Worm (Caenorhabditis elegans): ENCODE measurements around the gene prdx-6.

The prdx-6 gene

DNA sequence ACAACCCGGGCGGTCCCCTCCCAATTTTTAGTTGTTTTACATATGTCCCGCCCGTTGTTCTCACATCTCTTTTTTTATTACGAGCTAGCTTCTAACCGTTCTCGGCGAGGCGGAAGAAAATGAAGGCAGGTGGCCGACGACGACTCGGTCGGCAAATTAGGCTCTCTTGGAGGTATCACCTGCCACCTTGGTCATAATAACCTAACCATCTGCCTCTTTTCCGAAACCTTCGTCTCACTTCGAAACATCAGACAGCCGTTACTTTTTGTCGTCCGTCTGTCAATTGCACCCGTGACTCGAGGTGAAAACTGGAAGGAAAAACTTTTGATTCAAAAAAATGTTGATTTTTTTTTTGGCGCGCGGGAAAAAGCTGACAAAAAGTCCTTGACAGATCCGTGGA is 40.9 kb upstream of the prdx-6 start:
- no peak for TF ChIP-seq egl-27 (tag; optimal IDR thresholded peaks at IDR 0.05)
- TF ChIP-seq lin-39 (tag; optimal IDR thresholded peaks at IDR 0.05) = no peak
- no peak for TF ChIP-seq aly-2 (tag; optimal IDR thresholded peaks at IDR 0.05)
- no peak for TF ChIP-seq eor-1 (tag; optimal IDR thresholded peaks at IDR 0.05)
- TF ChIP-seq ceh-82 (tag; optimal IDR thresholded peaks at IDR 0.05) = no peak
- TF ChIP-seq ceh-9 (tag; optimal IDR thresholded peaks at IDR 0.05) = no peak
- no peak for TF ChIP-seq elt-2 (tag; optimal IDR thresholded peaks at IDR 0.05)
- no peak for TF ChIP-seq ztf-11 (tag; optimal IDR thresholded peaks at IDR 0.05)
- TF ChIP-seq unc-39 (tag; optimal IDR thresholded peaks at IDR 0.05) = no peak
- TF ChIP-seq ztf-4 (tag; optimal IDR thresholded peaks at IDR 0.05) = no peak
- TF ChIP-seq nhr-77 (tag; optimal IDR thresholded peaks at IDR 0.05) = no peak
- no peak for TF ChIP-seq zag-1 (tag; optimal IDR thresholded peaks at IDR 0.05)
- no peak for TF ChIP-seq lsy-12 (tag; optimal IDR thresholded peaks at IDR 0.05)
- no peak for TF ChIP-seq nhr-23 (tag; optimal IDR thresholded peaks at IDR 0.05)
- no peak for TF ChIP-seq nhr-43 (tag; optimal IDR thresholded peaks at IDR 0.05; ENCODE audit: poor library complexity, severe bottlenecking)
- no peak for TF ChIP-seq fos-1 (tag; optimal IDR thresholded peaks at IDR 0.05)

DNA sequence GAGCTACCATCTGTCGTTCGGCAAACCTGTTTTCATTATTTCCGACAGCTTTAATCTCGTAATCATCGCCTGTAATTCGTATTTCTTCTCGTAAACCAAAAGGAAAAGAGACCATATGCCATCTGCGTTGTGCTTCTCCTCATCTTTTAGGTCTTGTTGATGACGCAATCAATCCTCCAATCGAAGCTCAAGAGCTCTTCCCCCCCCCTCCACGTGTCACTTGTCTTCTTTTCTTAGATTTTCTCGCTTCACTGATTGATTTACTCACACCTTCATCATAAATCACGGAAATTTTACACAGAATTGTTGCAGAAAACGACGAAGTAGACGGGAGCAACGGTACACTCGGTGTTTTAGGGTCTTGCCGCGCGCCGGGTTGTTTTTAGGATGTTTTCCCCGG is 39.7 kb upstream of the prdx-6 start, which contains the start of gene tcl-2:
TSS of gene tcl-2 (plus strand) at position 388 of the 400 bp plus-strand sequence.
- TF ChIP-seq jun-1 (tag; optimal IDR thresholded peaks at IDR 0.05) = no peak
- TF ChIP-seq nhr-23 (tag; optimal IDR thresholded peaks at IDR 0.05) = no peak
- TF ChIP-seq eor-1 (tag; optimal IDR thresholded peaks at IDR 0.05) = no peak

DNA sequence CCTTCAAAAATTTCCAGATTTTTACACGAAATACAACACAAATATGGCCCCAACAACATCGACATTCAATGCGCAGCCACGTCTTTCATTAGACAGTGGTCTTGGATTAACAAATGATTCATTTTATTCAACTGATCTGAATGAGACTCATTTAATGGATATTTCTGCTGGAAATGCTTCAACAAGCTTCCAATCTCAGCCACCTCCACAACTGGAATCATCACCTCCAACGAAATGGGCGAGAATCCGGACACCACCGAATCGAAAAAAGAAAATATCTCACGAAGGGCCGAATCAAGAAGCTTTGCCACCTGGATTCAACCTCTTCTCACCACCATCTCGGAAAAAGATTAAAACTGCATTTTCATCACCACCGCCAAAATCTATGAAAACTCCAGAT is 38.7 kb upstream of the prdx-6 start:
- TF ChIP-seq fos-1 (tag; optimal IDR thresholded peaks at IDR 0.05) (no peak), ama-1 (optimal IDR thresholded peaks at IDR 0.05) (no peak), nhr-23 (tag; optimal IDR thresholded peaks at IDR 0.05) (no peak), ZK546.5 (tag; optimal IDR thresholded peaks at IDR 0.05) (no peak), elt-1 (tag; optimal IDR thresholded peaks at IDR 0.05) (no peak), fkh-2 (tag; optimal IDR thresholded peaks at IDR 0.05) (no peak), daf-12 (tag; optimal IDR thresholded peaks at IDR 0.05) (no peak), nhr-11 (tag; optimal IDR thresholded peaks at IDR 0.05) (no peak), ceh-82 (tag; optimal IDR thresholded peaks at IDR 0.05) (no peak), jun-1 (tag; optimal IDR thresholded peaks at IDR 0.05) (no peak), egl-5 (tag; optimal IDR thresholded peaks at IDR 0.05) (no peak), ztf-4 (tag; optimal IDR thresholded peaks at IDR 0.05) (no peak), nhr-12 (tag; optimal IDR thresholded peaks at IDR 0.05) (no peak), elt-2 (tag; optimal IDR thresholded peaks at IDR 0.05) (no peak), nhr-76 (tag; optimal IDR thresholded peaks at IDR 0.05) (no peak), zag-1 (tag; optimal IDR thresholded peaks at IDR 0.05) (no peak), pqm-1 (tag; optimal IDR thresholded peaks at IDR 0.05) (no peak)

DNA sequence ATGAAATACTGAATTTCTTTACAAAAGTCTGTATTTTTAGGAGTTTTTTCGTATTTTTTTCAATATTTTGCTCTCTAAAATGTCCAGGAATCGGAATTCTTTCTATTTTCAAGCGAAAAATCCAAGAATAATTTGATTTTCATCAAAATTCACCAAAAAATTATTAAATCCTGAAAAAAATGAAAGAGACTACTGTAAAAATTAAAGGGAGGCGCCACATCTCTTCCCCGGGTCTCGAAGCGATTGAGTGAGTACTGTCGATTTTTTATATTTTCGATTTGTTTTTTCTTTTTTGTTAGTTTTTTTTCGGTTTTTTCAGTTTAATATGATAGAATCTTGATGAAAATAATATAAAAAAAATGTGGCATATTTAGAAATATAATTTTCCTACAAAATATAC is 34.8 kb upstream of the prdx-6 start:
- no peak for TF ChIP-seq unc-62 (GFP tag; optimal IDR thresholded peaks at IDR 0.05)
- TF ChIP-seq pha-4 (tag; optimal IDR thresholded peaks at IDR 0.05) = no peak
- no peak for TF ChIP-seq lsy-12 (tag; optimal IDR thresholded peaks at IDR 0.05)
- no peak for TF ChIP-seq ceh-82 (tag; optimal IDR thresholded peaks at IDR 0.05)
- TF ChIP-seq hmg-11 (tag; optimal IDR thresholded peaks at IDR 0.05) = no peak
- no peak for TF ChIP-seq ceh-16 (tag; optimal IDR thresholded peaks at IDR 0.05)
- no peak for TF ChIP-seq tbx-2 (tag; optimal IDR thresholded peaks at IDR 0.05)
- no peak for TF ChIP-seq aly-2 (tag; optimal IDR thresholded peaks at IDR 0.05)
- TF ChIP-seq nhr-237 (tag; optimal IDR thresholded peaks at IDR 0.05) = no peak
- no peak for TF ChIP-seq snpc-4 (tag; optimal IDR thresholded peaks at IDR 0.05)
- no peak for TF ChIP-seq daf-12 (tag; optimal IDR thresholded peaks at IDR 0.05)
- TF ChIP-seq nhr-28 (tag; optimal IDR thresholded peaks at IDR 0.05) = no peak
- TF ChIP-seq unc-39 (tag; optimal IDR thresholded peaks at IDR 0.05) = no peak
- TF ChIP-seq elt-2 (tag; optimal IDR thresholded peaks at IDR 0.05) = no peak

DNA sequence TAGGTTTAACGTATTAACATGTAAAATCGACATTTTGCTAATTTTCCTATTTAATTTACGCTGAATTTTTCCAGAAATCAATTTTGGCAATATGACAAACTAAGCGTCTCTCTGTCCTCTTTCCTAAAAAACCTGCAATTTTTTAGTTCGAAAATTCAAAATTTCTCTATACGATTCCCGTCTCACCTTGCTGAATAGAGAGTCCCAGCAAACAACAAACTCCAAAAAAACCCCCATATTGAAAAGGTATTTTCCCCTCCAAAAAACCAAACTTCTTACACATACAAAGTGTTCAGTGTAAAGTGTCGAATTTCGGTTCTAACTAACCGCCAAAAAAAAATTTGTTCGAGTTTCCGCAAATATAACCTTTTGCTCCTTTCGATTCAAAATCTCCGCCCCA is 34.2 kb upstream of the prdx-6 start, which contains the start of gene pnc-1:
TSS of gene pnc-1 (plus strand) at position 301 of the 400 bp plus-strand sequence.
- TF ChIP-seq elt-1 (tag; optimal IDR thresholded peaks at IDR 0.05) (no peak), ZK546.5 (tag; optimal IDR thresholded peaks at IDR 0.05) (no peak), lin-39 (tag; optimal IDR thresholded peaks at IDR 0.05) (no peak), fkh-10 (GFP tag; optimal IDR thresholded peaks at IDR 0.05) (no peak), lsy-12 (tag; optimal IDR thresholded peaks at IDR 0.05) (no peak), eor-1 (tag; optimal IDR thresholded peaks at IDR 0.05) (no peak), nfya-1 (tag; optimal IDR thresholded peaks at IDR 0.05; ENCODE audit: insufficient read depth) (no peak), fkh-2 (tag; optimal IDR thresholded peaks at IDR 0.05) (no peak), pha-4 (tag; optimal IDR thresholded peaks at IDR 0.05) (no peak), ceh-28 (tag; optimal IDR thresholded peaks at IDR 0.05) (no peak), nhr-77 (tag; optimal IDR thresholded peaks at IDR 0.05) (no peak), hmg-11 (tag; optimal IDR thresholded peaks at IDR 0.05) (no peak), egl-5 (tag; optimal IDR thresholded peaks at IDR 0.05) (no peak), lin-15B (tag; optimal IDR thresholded peaks at IDR 0.05) (no peak), fos-1 (tag; optimal IDR thresholded peaks at IDR 0.05) (no peak), mml-1 (tag; optimal IDR thresholded peaks at IDR 0.05) (no peak), mdl-1 (tag; optimal IDR thresholded peaks at IDR 0.05) (no peak), nhr-23 (tag; optimal IDR thresholded peaks at IDR 0.05) (no peak), ceh-9 (tag; optimal IDR thresholded peaks at IDR 0.05) (no peak)

All from whole organism, L3 larva.